1 fruit fly cellular context compared by ENCODE assay signal in genomic region chr3R:5470586-5471283, dm6.
TF ChIP-seq lines count a peak whose summit lies in the region.

TSS of gene mRpL44 (minus strand) at chr3R:5470636.
TSS of gene Snr1 (plus strand) at chr3R:5470926.

TF ChIP-seq in whole organism, embryonic, 481 proteins besides CTCF, POLR2A, EP300 and RAD21 (continued from another document):
- TF ChIP-seq CG16813 (GFP tag; IDR thresholded peaks at IDR 0.05; lab: Robert Waterston, UW; ENCODE audit: partially characterized antibody) (no peak), CG9727 (GFP tag; optimal IDR thresholded peaks at IDR 0.05; lab: Kevin White, UChicago) (peak; percentile 45), Atf6 (GFP tag; IDR thresholded peaks at IDR 0.05; lab: Robert Waterston, UW) (no peak), tin (GFP tag; optimal IDR thresholded peaks at IDR 0.05; lab: Kevin White, UChicago) (peak; percentile 41), da (GFP tag; optimal IDR thresholded peaks at IDR 0.05; lab: Kevin White, UChicago) (no peak), Dbx (GFP tag; IDR thresholded peaks at IDR 0.05; lab: Robert Waterston, UW) (peak; percentile 50; the same call in 1 of the 3 replicates), CG1647 (GFP tag; optimal IDR thresholded peaks at IDR 0.05; lab: Kevin White, UChicago) (no peak), CG4820 (GFP tag; optimal IDR thresholded peaks at IDR 0.05; lab: Kevin White, UChicago) (no peak), rib (GFP tag; IDR thresholded peaks at IDR 0.05; lab: Robert Waterston, UW) (no peak), pb (GFP tag; optimal IDR thresholded peaks at IDR 0.05; lab: Kevin White, UChicago) (no peak), phol (tag; optimal IDR thresholded peaks at IDR 0.05; lab: Kevin White, UChicago) (peak; percentile 89), Myb (GFP tag; optimal IDR thresholded peaks at IDR 0.05; lab: Kevin White, UChicago) (no peak), CG4424 (GFP tag; optimal IDR thresholded peaks at IDR 0.05; lab: Kevin White, UChicago) (peak; percentile 49)
